Fruit fly (Drosophila melanogaster): Measurements from ENCODE around the gene Gli.

- TF ChIP-seq Dll (optimal IDR thresholded peaks at IDR 0.05): no peak
- no peak for TF ChIP-seq psq (optimal IDR thresholded peaks at IDR 0.05)
- no peak for TF ChIP-seq EcR (GFP tag; optimal IDR thresholded peaks at IDR 0.05)
- no peak for TF ChIP-seq pan (optimal IDR thresholded peaks at IDR 0.05)
- no peak for TF ChIP-seq CG8478 (optimal IDR thresholded peaks at IDR 0.05)
- no peak for TF ChIP-seq usp (GFP tag; optimal IDR thresholded peaks at IDR 0.05)
Observed at dm6 chr2L:15741418-15741817, 21.1 kb downstream of the Gli start.
